Worm (Caenorhabditis elegans): ENCODE measurements around the gene acs-3.

ce11 chrV:1992515-1992968 lies 23.2 kb downstream of the acs-3 start, which contains the start of gene tnt-4:
- no peak for TF ChIP-seq cog-1 (tag; optimal IDR thresholded peaks at IDR 0.05)
- no peak for TF ChIP-seq ref-1 (GFP tag; conservative IDR thresholded peaks at IDR 0.05)

All from whole organism, midembryonic.